Worm (Caenorhabditis elegans): Measurements from ENCODE around the gene K07H8.11.

Gene K07H8.11

DNA sequence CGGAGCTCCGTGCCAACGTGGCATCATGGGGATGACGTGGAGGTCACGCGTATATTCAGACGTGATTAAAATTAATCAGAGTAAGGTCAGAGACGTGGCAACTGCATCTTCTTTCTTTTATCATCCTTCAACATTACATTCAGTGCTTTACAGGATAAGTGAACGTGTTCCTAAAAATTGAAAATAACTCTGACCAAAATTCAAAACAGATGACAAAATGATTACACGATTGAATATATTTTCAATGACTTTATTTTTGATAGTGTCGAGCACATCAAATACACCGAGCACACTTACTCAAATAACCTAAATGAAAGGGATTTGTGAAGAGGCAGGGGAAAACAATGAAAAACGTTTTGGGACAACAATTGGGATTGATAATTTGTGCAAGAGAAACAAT lies 11.2 kb upstream of the K07H8.11 start, which contains the start of gene K07H8.9:
Gene K07H8.9 (minus strand): TSS at position 125 of the 400 bp plus-strand sequence.
- TF ChIP-seq ceh-79 (tag; optimal IDR thresholded peaks at IDR 0.05) = no peak
- TF ChIP-seq cebp-1 (GFP tag; IDR thresholded peaks at IDR 0.05) = no peak
- TF ChIP-seq cebp-1 (tag; optimal IDR thresholded peaks at IDR 0.05) = no peak
- TF ChIP-seq pbrm-1 (GFP tag; IDR thresholded peaks at IDR 0.05) = no peak; the same call in 1 of the 2 replicates
- peak; percentile 38 for TF ChIP-seq unc-130 (GFP tag; optimal IDR thresholded peaks at IDR 0.05)
- TF ChIP-seq xnd-1 (tag; optimal IDR thresholded peaks at IDR 0.05) = peak; percentile 15
- TF ChIP-seq efl-1 (GFP tag; optimal IDR thresholded peaks at IDR 0.05) = no peak
- TF ChIP-seq sdz-38 (tag; optimal IDR thresholded peaks at IDR 0.05) = no peak
- no peak for TF ChIP-seq zfh-2 (GFP tag; conservative IDR thresholded peaks at IDR 0.05)
- TF ChIP-seq F39B2.1 (GFP tag; IDR thresholded peaks at IDR 0.05) = no peak
- no peak for TF ChIP-seq nhr-80 (tag; optimal IDR thresholded peaks at IDR 0.05)
- no peak for TF ChIP-seq ceh-27 (GFP tag; optimal IDR thresholded peaks at IDR 0.05)
- no peak for TF ChIP-seq bed-2 (GFP tag; IDR thresholded peaks at IDR 0.05)
- peak; percentile 31 for TF ChIP-seq him-1 (tag; optimal IDR thresholded peaks at IDR 0.05)
- no peak for TF ChIP-seq ceh-100 (GFP tag; IDR thresholded peaks at IDR 0.05)
- no peak for TF ChIP-seq F23B12.7 (tag; optimal IDR thresholded peaks at IDR 0.05; ENCODE audit: insufficient read depth)
- no peak for TF ChIP-seq nhr-27 (tag; optimal IDR thresholded peaks at IDR 0.05)
- TF ChIP-seq lin-40 (tag; optimal IDR thresholded peaks at IDR 0.05) = no peak
- TF ChIP-seq sea-2 (GFP tag; IDR thresholded peaks at IDR 0.05) = no peak
- TF ChIP-seq ets-4 (GFP tag; optimal IDR thresholded peaks at IDR 0.05) = no peak
- no peak for TF ChIP-seq die-1 (tag; optimal IDR thresholded peaks at IDR 0.05)
- no peak for TF ChIP-seq mxl-1 (tag; optimal IDR thresholded peaks at IDR 0.05)
- TF ChIP-seq zim-3 (tag; optimal IDR thresholded peaks at IDR 0.05) = no peak
- TF ChIP-seq dpff-1 (tag; optimal IDR thresholded peaks at IDR 0.05) = no peak
- TF ChIP-seq F33H1.4 (GFP tag; IDR thresholded peaks at IDR 0.05) = no peak
- TF ChIP-seq lag-1 (GFP tag; IDR thresholded peaks at IDR 0.05) = no peak
- peak; percentile 82 for TF ChIP-seq F49E8.2 (tag; optimal IDR thresholded peaks at IDR 0.05; ENCODE audit: insufficient read depth)
- no peak for TF ChIP-seq ceh-91 (GFP tag; IDR thresholded peaks at IDR 0.05)
- TF ChIP-seq ZK185.1 (tag; optimal IDR thresholded peaks at IDR 0.05; ENCODE audit: poor library complexity, severe bottlenecking) = no peak
- TF ChIP-seq ztf-3 (GFP tag; optimal IDR thresholded peaks at IDR 0.05) = no peak
- no peak for TF ChIP-seq K12H6.12 (tag; optimal IDR thresholded peaks at IDR 0.05)
- TF ChIP-seq snpc-1.1 (tag; optimal IDR thresholded peaks at IDR 0.05; ENCODE audit: insufficient read depth) = no peak
- 0 out of 2 replicates have a peak, but pooled peaks have one; percentile 8 for TF ChIP-seq Y79H2A.3 (GFP tag; conservative IDR thresholded peaks at IDR 0.05)
- no peak for TF ChIP-seq ztf-6 (GFP tag; IDR thresholded peaks at IDR 0.05)
- no peak for TF ChIP-seq madf-6 (GFP tag; IDR thresholded peaks at IDR 0.05)
- TF ChIP-seq cebp-2 (GFP tag; IDR thresholded peaks at IDR 0.05) = no peak
- no peak for TF ChIP-seq let-607 (tag; optimal IDR thresholded peaks at IDR 0.05)
- no peak for TF ChIP-seq C17E4.6 (GFP tag; IDR thresholded peaks at IDR 0.05)
- no peak for TF ChIP-seq lsl-1 (GFP tag; optimal IDR thresholded peaks at IDR 0.05)
- TF ChIP-seq hrde-1 (tag; optimal IDR thresholded peaks at IDR 0.05; ENCODE audit: borderline replicate concordance) = peak; percentile 91
- peak; percentile 40 for TF ChIP-seq tlf-1 (GFP tag; optimal IDR thresholded peaks at IDR 0.05)
- TF ChIP-seq nfya-2 (GFP tag; IDR thresholded peaks at IDR 0.05) = no peak
- TF ChIP-seq C06A6.2 (GFP tag; conservative IDR thresholded peaks at IDR 0.05) = no peak
- TF ChIP-seq rcor-1 (GFP tag; IDR thresholded peaks at IDR 0.05) = no peak
- no peak for TF ChIP-seq mel-28 (tag; optimal IDR thresholded peaks at IDR 0.05; ENCODE audit: borderline replicate concordance)
- TF ChIP-seq let-526 (GFP tag; IDR thresholded peaks at IDR 0.05) = no peak
- no peak for TF ChIP-seq ccch-3 (GFP tag; optimal IDR thresholded peaks at IDR 0.05)
- TF ChIP-seq ztf-18 (tag; optimal IDR thresholded peaks at IDR 0.05) = no peak

All from whole organism, young adult.